Worm (Caenorhabditis elegans): ENCODE measurements around the gene lido-16.

DNA sequence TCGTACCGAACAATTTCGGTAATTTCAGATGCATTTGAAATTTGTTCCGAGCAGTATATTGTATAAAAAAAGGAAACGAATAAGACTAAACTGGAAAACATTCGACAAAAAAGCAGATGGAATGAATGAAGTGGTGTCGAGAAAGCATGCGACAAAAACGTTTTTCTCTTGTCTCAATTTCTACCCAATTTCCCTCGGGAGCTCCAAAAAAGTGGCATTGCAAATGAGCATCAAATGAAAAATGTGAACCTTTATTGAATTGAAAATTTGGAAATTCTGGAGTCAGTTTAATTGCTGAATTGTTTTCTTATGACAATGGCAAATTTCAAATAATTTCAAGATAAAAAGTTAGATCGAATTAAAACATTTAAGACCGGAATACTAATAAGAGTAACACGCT, 15.4 kb upstream of the lido-16 start, which contains the start of gene R05G9.5:
- TF ChIP-seq unc-62 (GFP tag; optimal IDR thresholded peaks at IDR 0.05) (no peak), snpc-4 (tag; optimal IDR thresholded peaks at IDR 0.05) (no peak), fkh-10 (GFP tag; optimal IDR thresholded peaks at IDR 0.05) (no peak), elt-1 (tag; optimal IDR thresholded peaks at IDR 0.05) (no peak), ceh-28 (tag; optimal IDR thresholded peaks at IDR 0.05) (no peak), nhr-77 (tag; optimal IDR thresholded peaks at IDR 0.05) (no peak), egl-27 (tag; optimal IDR thresholded peaks at IDR 0.05) (no peak), skn-1 (tag; optimal IDR thresholded peaks at IDR 0.05) (no peak), nfya-1 (tag; optimal IDR thresholded peaks at IDR 0.05; ENCODE audit: insufficient read depth) (no peak), nhr-237 (tag; optimal IDR thresholded peaks at IDR 0.05) (no peak), egl-5 (tag; optimal IDR thresholded peaks at IDR 0.05) (no peak), nhr-43 (tag; optimal IDR thresholded peaks at IDR 0.05; ENCODE audit: poor library complexity, severe bottlenecking) (no peak)
